Worm (Caenorhabditis elegans) whole organism, midembryonic: ENCODE results near the gene aqp-3.

ENCODE experiments used
- cog-1 ChIP-seq: sonication (generic microtip); optimal IDR thresholded peaks from 2 replicates; lab custom pipeline; 2016; ENCODE audit warnings: missing genetic modification characterization, missing compliant biosample characterization
- med-1 ChIP-seq: sonication (generic microtip); optimal IDR thresholded peaks from 2 replicates; lab custom pipeline; 2017; ENCODE audit warnings: missing genetic modification characterization, mild to moderate bottlenecking, missing compliant biosample characterization, antibody characterized with exemption, missing genetic modification reagents; ENCODE audit not compliant: insufficient read depth
- ref-1 ChIP-seq: fragments of 200-800 bp; sonication (Bioruptor generic); conservative IDR thresholded peaks from 2 replicates; pipeline ENCODE4 v1.3.6; 2022; ENCODE audit warnings: missing genetic modification reagents, missing genetic modification characterization, missing compliant biosample characterization

ce11 chrIV:10970333-10970732 lies 4.1 kb upstream of the aqp-3 start:
- TF ChIP-seq ref-1, result no peak
- no peak for TF ChIP-seq med-1 (GFP tag; lab: Kevin White, UChicago)
- TF ChIP-seq cog-1 (tag; lab: Kevin White, UChicago), result no peak
